Worm (Caenorhabditis elegans) whole organism, young adult: ENCODE data around the gene kin-20.

Experiments used
- B0019.2 ChIP-seq: fragments of 200-800 bp; sonication (Bioruptor generic); conservative IDR thresholded peaks from 2 replicates; pipeline ENCODE4 v1.3.6; 2022; ENCODE audit warnings: missing genetic modification reagents, missing genetic modification characterization, missing compliant biosample characterization
- B0261.1 ChIP-seq: sonication (generic microtip); optimal IDR thresholded peaks from 2 replicates; lab custom pipeline; 2016; ENCODE audit warnings: mild to moderate bottlenecking, missing genetic modification characterization, moderate library complexity, missing compliant biosample characterization
- B0336.3 ChIP-seq: fragments of 200-800 bp; sonication (Bioruptor generic); IDR thresholded peaks from 2 replicates; pipeline ENCODE4 v1.3.6; 2022; ENCODE audit warnings: missing genetic modification characterization, missing compliant biosample characterization
- F37B4.10 ChIP-seq: fragments of 200-800 bp; sonication (Bioruptor generic); IDR thresholded peaks from 2 replicates; pipeline ENCODE4 v1.3.6; 2022; ENCODE audit warnings: missing genetic modification characterization, missing compliant biosample characterization
- Y53G8AR.9 ChIP-seq: fragments of 200-800 bp; sonication (Bioruptor generic); conservative IDR thresholded peaks from 2 replicates; pipeline ENCODE4 v1.3.6; 2022; ENCODE audit warnings: missing genetic modification reagents, missing genetic modification characterization, missing compliant biosample characterization
- Y67H2A.10 ChIP-seq: fragments of 200-800 bp; sonication (Bioruptor generic); conservative IDR thresholded peaks from 2 replicates; pipeline ENCODE4 v1.3.6; 2022; ENCODE audit warnings: missing genetic modification reagents, missing genetic modification characterization, missing compliant biosample characterization
- atf-7 ChIP-seq: sonication (generic microtip); optimal IDR thresholded peaks from 2 replicates; lab custom pipeline; 2017; ENCODE audit warnings: mild to moderate bottlenecking, missing genetic modification characterization, missing compliant biosample characterization
- attf-5 ChIP-seq: fragments of 200-800 bp; sonication (Bioruptor generic); optimal IDR thresholded peaks from 2 replicates; lab custom pipeline; 2018; ENCODE audit warnings: mild to moderate bottlenecking, missing genetic modification characterization, missing compliant biosample characterization
- bed-1 ChIP-seq: fragments of 200-800 bp; sonication (Bioruptor generic); IDR thresholded peaks from 2 replicates; pipeline ENCODE4 v1.3.6; 2022; ENCODE audit warnings: missing genetic modification reagents, missing genetic modification characterization, missing compliant biosample characterization
- cebp-1 ChIP-seq, 2 experiments: fragments of 200-800 bp in 1 of 2; sonication (Bioruptor generic) in 1 of 2; sonication (generic microtip) in 1 of 2; IDR thresholded peaks in 1 of 2; optimal IDR thresholded peaks in 1 of 2; 2 replicates each; pipeline versions ENCODE4 v1.3.6 to Lab custom; 2017 to 2022; ENCODE audit warnings: missing compliant biosample characterization in 2 of 2, missing genetic modification characterization in 2 of 2, mild to moderate bottlenecking in 1 of 2, missing genetic modification reagents in 1 of 2, moderate library complexity in 1 of 2
- ceh-27 ChIP-seq: fragments of 200-800 bp; sonication (Bioruptor generic); optimal IDR thresholded peaks from 2 replicates; lab custom pipeline; 2018; ENCODE audit warnings: mild to moderate bottlenecking, missing genetic modification characterization, moderate library complexity, missing compliant biosample characterization
- ceh-40 ChIP-seq: fragments of 200-800 bp; sonication (Bioruptor generic); IDR thresholded peaks from 2 replicates; pipeline ENCODE4 v1.3.6; 2022; ENCODE audit warnings: missing genetic modification characterization, missing compliant biosample characterization
- die-1 ChIP-seq: sonication (generic microtip); optimal IDR thresholded peaks from 2 replicates; lab custom pipeline; 2016; ENCODE audit warnings: missing genotype, mild to moderate bottlenecking, missing genetic modification characterization, missing compliant biosample characterization
- dox-1 ChIP-seq: fragments of 200-800 bp; sonication (Bioruptor generic); IDR thresholded peaks from 2 replicates; pipeline ENCODE4 v1.3.6; 2022; ENCODE audit warnings: missing genetic modification reagents, missing genetic modification characterization, missing compliant biosample characterization
- egl-44 ChIP-seq: fragments of 200-800 bp; sonication (Bioruptor generic); IDR thresholded peaks from 2 replicates; pipeline ENCODE4 v1.3.6; 2022; ENCODE audit warnings: missing genetic modification reagents, missing genetic modification characterization, missing compliant biosample characterization
- egrh-3 ChIP-seq: fragments of 200-800 bp; sonication (Bioruptor generic); IDR thresholded peaks from 2 replicates; pipeline ENCODE4 v1.3.6; 2022; ENCODE audit warnings: missing genetic modification reagents, missing genetic modification characterization, missing compliant biosample characterization
- ekl-4 ChIP-seq: fragments of 200-800 bp; sonication (Bioruptor generic); IDR thresholded peaks from 2 replicates; pipeline ENCODE4 v1.3.6; 2022; ENCODE audit warnings: missing genetic modification reagents, missing genetic modification characterization, missing compliant biosample characterization
- fkh-3 ChIP-seq: sonication (generic microtip); optimal IDR thresholded peaks from 2 replicates; lab custom pipeline; 2016; ENCODE audit warnings: mild to moderate bottlenecking, missing genetic modification characterization, missing compliant biosample characterization
- gei-17 ChIP-seq: fragments of 200-800 bp; sonication (Bioruptor generic); optimal IDR thresholded peaks from 2 replicates; lab custom pipeline; 2018; ENCODE audit warnings: mild to moderate bottlenecking, missing genetic modification characterization, missing compliant biosample characterization
- hlh-26 ChIP-seq: fragments of 200-800 bp; sonication (Bioruptor generic); conservative IDR thresholded peaks from 2 replicates; pipeline ENCODE4 v1.3.6; 2022; ENCODE audit warnings: missing genetic modification reagents, missing genetic modification characterization, missing compliant biosample characterization
- lin-26 ChIP-seq: fragments of 200-800 bp; sonication (Bioruptor generic); IDR thresholded peaks from 2 replicates; pipeline ENCODE4 v1.3.6; 2022; ENCODE audit warnings: missing genetic modification reagents, missing genetic modification characterization, missing compliant biosample characterization
- lin-54 ChIP-seq: fragments of 200-800 bp; sonication (Bioruptor generic); optimal IDR thresholded peaks from 2 replicates; lab custom pipeline; 2018; ENCODE audit warnings: mild to moderate bottlenecking, missing genetic modification characterization, missing compliant biosample characterization
- lir-1 ChIP-seq: fragments of 200-800 bp; sonication (Bioruptor generic); conservative IDR thresholded peaks from 2 replicates; pipeline ENCODE4 v1.3.6; 2022; ENCODE audit warnings: missing genetic modification reagents, missing genetic modification characterization, missing compliant biosample characterization
- lsy-27 ChIP-seq: sonication (generic microtip); optimal IDR thresholded peaks from 2 replicates; lab custom pipeline; 2017; ENCODE audit warnings: missing genetic modification characterization, mild to moderate bottlenecking, missing compliant biosample characterization, antibody characterized with exemption, missing genotype, borderline replicate concordance; ENCODE audit not compliant: insufficient read depth
- madf-6 ChIP-seq: fragments of 200-800 bp; sonication (Bioruptor generic); IDR thresholded peaks from 2 replicates; pipeline ENCODE4 v1.3.6; 2022; ENCODE audit warnings: missing genetic modification reagents, missing genetic modification characterization, missing compliant biosample characterization
- mxl-1 ChIP-seq: sonication (generic microtip); optimal IDR thresholded peaks from 2 replicates; lab custom pipeline; 2016; ENCODE audit warnings: missing genetic modification characterization, missing compliant biosample characterization
- nhr-27 ChIP-seq: fragments of 200-800 bp; sonication (Bioruptor generic); optimal IDR thresholded peaks from 2 replicates; lab custom pipeline; 2018; ENCODE audit warnings: mild to moderate bottlenecking, missing genetic modification characterization, moderate library complexity, missing compliant biosample characterization
- nhr-80 ChIP-seq: sonication (generic microtip); optimal IDR thresholded peaks from 2 replicates; lab custom pipeline; 2016; ENCODE audit warnings: missing genetic modification characterization, missing compliant biosample characterization
- rcor-1 ChIP-seq: fragments of 200-800 bp; sonication (Bioruptor generic); IDR thresholded peaks from 2 replicates; pipeline ENCODE4 v1.3.6; 2022; ENCODE audit warnings: missing genetic modification reagents, missing genetic modification characterization, missing compliant biosample characterization
- rpc-1 ChIP-seq, 2 experiments: fragments of 150-350 bp in 1 of 2; sonication (generic microtip) in 1 of 2; optimal IDR thresholded peaks; 2 replicates each; lab custom pipeline; 2014 to 2018; ENCODE audit warnings: missing biosample characterization in 1 of 2, missing genetic modification characterization in 1 of 2, missing genetic modification reagents in 1 of 2, missing genotype in 1 of 2
- sea-2 ChIP-seq: fragments of 200-800 bp; sonication (Bioruptor generic); IDR thresholded peaks from 2 replicates; pipeline ENCODE4 v1.3.6; 2022; ENCODE audit warnings: missing genetic modification characterization, missing compliant biosample characterization
- zfh-2 ChIP-seq: fragments of 200-800 bp; sonication (Bioruptor generic); conservative IDR thresholded peaks from 2 replicates; pipeline ENCODE4 v1.3.6; 2022; ENCODE audit warnings: missing genetic modification reagents, missing genetic modification characterization, missing compliant biosample characterization
- ztf-25 ChIP-seq: fragments of 200-800 bp; sonication (Bioruptor generic); IDR thresholded peaks from 2 replicates; pipeline ENCODE4 v1.3.6; 2022; ENCODE audit warnings: missing genetic modification reagents, missing genetic modification characterization, missing compliant biosample characterization
- ztf-26 ChIP-seq: sonication (generic microtip); optimal IDR thresholded peaks from 2 replicates; lab custom pipeline; 2017; ENCODE audit warnings: missing genetic modification characterization, missing compliant biosample characterization

Gene kin-20

DNA sequence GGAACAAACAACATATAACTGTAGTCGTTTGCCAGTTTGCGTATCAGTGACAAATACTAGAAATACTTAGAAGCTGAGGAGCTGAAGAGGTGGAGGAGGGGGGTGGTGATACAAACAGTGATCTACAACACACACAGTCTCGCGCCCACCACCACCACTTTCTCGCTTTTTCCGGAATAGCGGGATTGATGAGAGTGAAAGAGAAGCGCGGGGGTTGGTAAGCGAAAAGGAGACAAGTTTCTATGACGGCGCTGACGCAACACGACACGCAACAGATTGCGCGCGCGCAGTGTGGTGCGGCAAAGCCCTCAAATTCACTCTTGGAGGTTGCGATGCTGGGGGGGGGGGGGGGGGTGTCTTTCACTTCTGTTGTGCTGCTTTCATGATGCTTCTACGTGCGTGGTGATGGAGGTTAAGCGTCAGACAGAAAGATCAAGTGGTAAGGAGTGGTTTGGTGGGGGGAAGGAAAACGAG is at the start of gene kin-20:
Gene kin-20, minus strand, starts transcription at position 51 of the 474 bp plus-strand sequence.
- TF ChIP-seq sea-2 (GFP tag; lab: Robert Waterston, UW) = peak; percentile 46; the same call in 1 of the 2 replicates
- no peak for TF ChIP-seq B0261.1 (tag; lab: Kevin White, UChicago)
- TF ChIP-seq ceh-27 (GFP tag; lab: Kevin White, UChicago) = peak; percentile 6
- peak; percentile 56; the same call in 1 of the 2 replicates for TF ChIP-seq egrh-3
- TF ChIP-seq rcor-1 = no peak
- TF ChIP-seq lin-26 = 0 out of 2 replicates have a peak, but pooled peaks have one; percentile 44
- TF ChIP-seq bed-1 (GFP tag; lab: Robert Waterston, UW) = 0 out of 2 replicates have a peak, but pooled peaks have one; percentile 22
- no peak for TF ChIP-seq lsy-27 (tag; lab: Kevin White, UChicago)
- TF ChIP-seq die-1 (tag; lab: Kevin White, UChicago) = no peak
- peak; percentile 91 for TF ChIP-seq zfh-2 (GFP tag; lab: Robert Waterston, UW)
- 0 out of 2 replicates have a peak, but pooled peaks have one; percentile 14 for TF ChIP-seq madf-6 (GFP tag; lab: Robert Waterston, UW)

DNA sequence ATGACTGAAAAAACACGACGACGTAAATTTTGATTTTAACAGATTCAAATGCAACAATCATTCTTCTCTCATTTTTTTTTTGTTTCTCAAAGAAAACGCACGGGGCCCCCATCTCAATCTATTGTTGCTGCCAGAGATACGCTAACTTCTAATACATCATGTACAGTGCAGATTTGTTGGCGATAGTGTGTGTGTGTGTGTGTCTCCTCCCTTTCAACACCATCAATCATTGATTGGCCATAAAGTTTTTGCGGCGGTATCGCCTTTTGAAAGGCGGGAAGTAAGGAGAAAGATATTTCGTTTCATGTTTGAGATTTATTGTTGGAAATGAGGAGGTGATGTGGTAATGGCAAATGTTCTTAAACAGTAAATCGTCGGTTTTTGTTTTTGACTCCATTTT is 49.7 kb upstream of the kin-20 start:
- TF ChIP-seq nhr-27 (tag; lab: Kevin White, UChicago) (no peak), atf-7 (no peak), Y53G8AR.9 (GFP tag; lab: Robert Waterston, UW) (no peak), fkh-3 (tag; lab: Kevin White, UChicago) (no peak), mxl-1 (tag; lab: Kevin White, UChicago) (no peak), gei-17 (GFP tag; lab: Kevin White, UChicago) (no peak), ztf-26 (tag; lab: Kevin White, UChicago) (peak; percentile 8)

DNA sequence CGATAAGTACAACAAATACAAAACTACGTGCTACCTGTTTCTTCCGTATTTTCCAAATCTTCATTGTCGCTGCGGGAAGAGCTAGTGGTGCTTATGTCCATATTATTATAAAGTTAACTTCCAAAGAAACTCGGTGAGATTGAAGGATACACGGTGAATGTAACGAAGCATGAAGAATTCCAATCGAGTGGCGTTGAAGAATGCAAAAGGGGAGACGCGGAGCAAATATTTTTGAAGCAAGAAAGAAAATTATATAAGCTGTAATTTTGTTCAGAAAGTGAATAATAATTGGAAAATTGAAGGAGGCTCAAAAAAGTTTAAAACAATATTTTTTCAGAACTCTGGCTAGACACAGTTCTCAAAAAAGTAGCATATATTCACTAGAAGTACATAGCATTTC is 48.1 kb upstream of the kin-20 start, which contains the start of gene Y15E3A.3:
Gene Y15E3A.3, minus strand, starts transcription at position 101 of the 400 bp plus-strand sequence.
- no peak for TF ChIP-seq B0019.2 (GFP tag; lab: Robert Waterston, UW)
- no peak for TF ChIP-seq egrh-3
- no peak for TF ChIP-seq lir-1 (GFP tag; lab: Robert Waterston, UW)
- no peak for TF ChIP-seq dox-1 (GFP tag; lab: Robert Waterston, UW)
- TF ChIP-seq hlh-26 (GFP tag; lab: Robert Waterston, UW) = no peak
- TF ChIP-seq B0336.3 = no peak
- TF ChIP-seq attf-5 (GFP tag; lab: Kevin White, UChicago) = no peak
- TF ChIP-seq F37B4.10 (GFP tag; lab: Robert Waterston, UW) = no peak
- TF ChIP-seq ceh-40 (GFP tag; lab: Robert Waterston, UW) = no peak
- TF ChIP-seq ztf-25 = no peak
- no peak for TF ChIP-seq cebp-1 (GFP tag; IDR thresholded peaks at IDR 0.05; lab: Robert Waterston, UW)
- TF ChIP-seq cebp-1 (tag; optimal IDR thresholded peaks at IDR 0.05; lab: Kevin White, UChicago) = no peak

DNA sequence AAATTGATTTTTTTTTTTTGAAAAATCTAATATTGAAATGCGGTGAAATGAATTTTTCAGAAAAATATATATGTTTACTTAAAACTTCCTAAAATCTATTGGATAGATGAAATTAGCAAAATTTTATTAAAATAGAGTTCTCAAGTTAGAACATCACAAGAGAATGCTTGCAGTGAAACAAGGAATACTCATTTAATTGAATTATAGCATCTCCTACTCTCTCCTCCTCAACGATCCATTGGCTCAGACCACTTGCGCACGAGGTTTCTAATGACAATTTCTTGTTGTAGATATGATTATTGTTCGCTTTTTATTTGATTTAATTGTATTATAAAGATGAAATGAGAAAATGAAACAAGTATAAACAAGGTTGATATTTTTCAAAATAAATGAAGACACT is 44.2 kb upstream of the kin-20 start:
- TF ChIP-seq ceh-40 (GFP tag; lab: Robert Waterston, UW) (no peak), rpc-1 (optimal IDR thresholded peaks at IDR 0.05; lab: Kevin White, UChicago) (no peak), rpc-1 (tag; optimal IDR thresholded peaks at IDR 0.05; lab: Kevin White, UChicago) (no peak), ekl-4 (GFP tag; lab: Robert Waterston, UW) (no peak), nhr-80 (tag; lab: Kevin White, UChicago) (no peak), lin-54 (GFP tag; lab: Kevin White, UChicago) (no peak), dox-1 (GFP tag; lab: Robert Waterston, UW) (no peak), die-1 (tag; lab: Kevin White, UChicago) (no peak), egl-44 (no peak), fkh-3 (tag; lab: Kevin White, UChicago) (no peak), Y67H2A.10 (GFP tag; lab: Robert Waterston, UW) (no peak)
- TF ChIP-seq, all 124 proteins: peak for 0
